Fruit fly (Drosophila melanogaster) whole organism, embryonic: ENCODE results near the gene pnr.

Experiments
- CG3407 ChIP-seq: fragments of 200-800 bp; sonication (Bioruptor generic); optimal IDR thresholded peaks from 2 replicates; lab custom pipeline; 2018; ENCODE audit warnings: missing biosample characterization, mild to moderate bottlenecking, missing genetic modification characterization
- Optix ChIP-seq: fragments of 200-800 bp; sonication (Bioruptor generic); IDR thresholded peaks from 3 replicates; pipeline ENCODE4 v1.3.6; 2022; ENCODE audit warnings: missing biosample characterization, missing genetic modification characterization
- Sin3A ChIP-seq: fragments of >200 bp; optimal IDR thresholded peaks from 2 replicates; lab custom pipeline; 2018
- amos ChIP-seq: fragments of 200-800 bp; sonication (Bioruptor generic); IDR thresholded peaks from 2 replicates; pipeline ENCODE4 v1.3.6; 2022; ENCODE audit warnings: missing biosample characterization, missing genetic modification characterization; ENCODE audit not compliant: partially characterized antibody
- grn ChIP-seq: fragments of 200-800 bp; sonication (Bioruptor generic); optimal IDR thresholded peaks from 3 replicates; lab custom pipeline; 2017; ENCODE audit warnings: missing biosample characterization, missing genetic modification characterization
- pnt ChIP-seq: fragments of 200-800 bp; sonication (Bioruptor generic); optimal IDR thresholded peaks from 3 replicates; lab custom pipeline; 2016; ENCODE audit warnings: missing biosample characterization, missing genetic modification characterization
- usp ChIP-seq: fragments of >200 bp; optimal IDR thresholded peaks from 2 replicates; lab custom pipeline; 2017; ENCODE audit warnings: missing biosample characterization, missing genetic modification characterization

dm6 chr3R:16082384-16082783, 56.5 kb downstream of the pnr start:
- TF ChIP-seq amos (GFP tag; lab: Robert Waterston, UW) (no peak), Sin3A (lab: Kevin White, UChicago) (no peak), pnt (GFP tag; lab: Kevin White, UChicago) (no peak), usp (GFP tag; lab: Kevin White, UChicago) (no peak), Optix (GFP tag; lab: Robert Waterston, UW) (no peak), grn (GFP tag; lab: Kevin White, UChicago) (no peak), CG3407 (no peak)
